Worm (Caenorhabditis elegans): ENCODE data around the gene wdr-5.3.

The wdr-5.3 gene

ce11 chrV:10784011-10784410 is 47.1 kb downstream of the wdr-5.3 start, which contains the start of gene D1054.8:
TSS of gene D1054.8 (plus strand) at chrV:10784311.
- TF ChIP-seq F23B12.7 (tag; optimal IDR thresholded peaks at IDR 0.05; ENCODE audit: insufficient read depth) (no peak), ztf-25 (GFP tag; IDR thresholded peaks at IDR 0.05) (no peak), rec-8 (tag; optimal IDR thresholded peaks at IDR 0.05) (no peak), die-1 (tag; optimal IDR thresholded peaks at IDR 0.05) (no peak), ets-4 (GFP tag; optimal IDR thresholded peaks at IDR 0.05) (no peak), lir-1 (GFP tag; conservative IDR thresholded peaks at IDR 0.05) (no peak), nfyb-1 (GFP tag; IDR thresholded peaks at IDR 0.05) (no peak)
